Worm (Caenorhabditis elegans): Measurements from ENCODE around the gene F54D5.24.

F54D5.24 gene

ce11 chrII:11572944-11573343, 17.2 kb downstream of the F54D5.24 start, which contains the start of gene F54D5.2:
TSS of gene F54D5.2 (plus strand) at chrII:11573180.
- TF ChIP-seq klf-2 (GFP tag; conservative IDR thresholded peaks at IDR 0.05) (no peak), ztf-29 (GFP tag; IDR thresholded peaks at IDR 0.05) (no peak), flt-1 (GFP tag; IDR thresholded peaks at IDR 0.05) (no peak), ref-1 (GFP tag; conservative IDR thresholded peaks at IDR 0.05) (no peak), med-1 (GFP tag; optimal IDR thresholded peaks at IDR 0.05; ENCODE audit: insufficient read depth) (no peak), tab-1 (GFP tag; IDR thresholded peaks at IDR 0.05) (no peak), T22C8.4 (GFP tag; IDR thresholded peaks at IDR 0.05) (no peak), ztf-23 (GFP tag; IDR thresholded peaks at IDR 0.05) (no peak), cog-1 (tag; optimal IDR thresholded peaks at IDR 0.05) (no peak)

- TF ChIP-seq klf-2 (GFP tag; conservative IDR thresholded peaks at IDR 0.05) (no peak), T22C8.4 (GFP tag; IDR thresholded peaks at IDR 0.05) (no peak), ztf-29 (GFP tag; IDR thresholded peaks at IDR 0.05) (no peak), ref-1 (GFP tag; conservative IDR thresholded peaks at IDR 0.05) (no peak), tab-1 (GFP tag; IDR thresholded peaks at IDR 0.05) (no peak), cog-1 (tag; optimal IDR thresholded peaks at IDR 0.05) (no peak)
Observed at ce11 chrII:11577397-11577796, 21.6 kb downstream of the F54D5.24 start, which contains the start of gene pcs-1. TSS of gene pcs-1 (minus strand) at chrII:11577740.

- TF ChIP-seq T22C8.4 (GFP tag; IDR thresholded peaks at IDR 0.05), result no peak
- no peak for TF ChIP-seq flt-1 (GFP tag; IDR thresholded peaks at IDR 0.05)
- no peak for TF ChIP-seq med-1 (GFP tag; optimal IDR thresholded peaks at IDR 0.05; ENCODE audit: insufficient read depth)
- no peak for TF ChIP-seq ztf-29 (GFP tag; IDR thresholded peaks at IDR 0.05)
- no peak for TF ChIP-seq ztf-23 (GFP tag; IDR thresholded peaks at IDR 0.05)
- no peak for TF ChIP-seq cog-1 (tag; optimal IDR thresholded peaks at IDR 0.05)
- no peak for TF ChIP-seq ref-1 (GFP tag; conservative IDR thresholded peaks at IDR 0.05)
- no peak for TF ChIP-seq klf-2 (GFP tag; conservative IDR thresholded peaks at IDR 0.05)
- TF ChIP-seq tab-1 (GFP tag; IDR thresholded peaks at IDR 0.05), result no peak
Observed at ce11 chrII:11577861-11578260, 22.1 kb downstream of the F54D5.24 start.

- TF ChIP-seq cog-1 (tag; optimal IDR thresholded peaks at IDR 0.05) (no peak), T22C8.4 (GFP tag; IDR thresholded peaks at IDR 0.05) (no peak), ztf-23 (GFP tag; IDR thresholded peaks at IDR 0.05) (no peak), flt-1 (GFP tag; IDR thresholded peaks at IDR 0.05) (no peak), ref-1 (GFP tag; conservative IDR thresholded peaks at IDR 0.05) (no peak), tab-1 (GFP tag; IDR thresholded peaks at IDR 0.05) (no peak), ztf-29 (GFP tag; IDR thresholded peaks at IDR 0.05) (no peak), med-1 (GFP tag; optimal IDR thresholded peaks at IDR 0.05; ENCODE audit: insufficient read depth) (no peak), klf-2 (GFP tag; conservative IDR thresholded peaks at IDR 0.05) (no peak)
Observed at ce11 chrII:11578327-11578726, 22.6 kb downstream of the F54D5.24 start, which contains the start of gene smc-6. TSS of gene smc-6 (plus strand) at chrII:11578716.

ce11 chrII:11582698-11583097, 26.9 kb downstream of the F54D5.24 start, which contains the start of gene ints-7:
TSS of gene ints-7 (plus strand) at chrII:11582849.
- TF ChIP-seq klf-2 (GFP tag; conservative IDR thresholded peaks at IDR 0.05) (no peak), ztf-29 (GFP tag; IDR thresholded peaks at IDR 0.05) (no peak), flt-1 (GFP tag; IDR thresholded peaks at IDR 0.05) (no peak), tab-1 (GFP tag; IDR thresholded peaks at IDR 0.05) (no peak), T22C8.4 (GFP tag; IDR thresholded peaks at IDR 0.05) (no peak), ref-1 (GFP tag; conservative IDR thresholded peaks at IDR 0.05) (no peak), cog-1 (tag; optimal IDR thresholded peaks at IDR 0.05) (no peak), ztf-23 (GFP tag; IDR thresholded peaks at IDR 0.05) (no peak), med-1 (GFP tag; optimal IDR thresholded peaks at IDR 0.05; ENCODE audit: insufficient read depth) (no peak)

- TF ChIP-seq ztf-23 (GFP tag; IDR thresholded peaks at IDR 0.05), result no peak
- TF ChIP-seq flt-1 (GFP tag; IDR thresholded peaks at IDR 0.05), result no peak
- no peak for TF ChIP-seq ref-1 (GFP tag; conservative IDR thresholded peaks at IDR 0.05)
- TF ChIP-seq med-1 (GFP tag; optimal IDR thresholded peaks at IDR 0.05; ENCODE audit: insufficient read depth), result no peak
- no peak for TF ChIP-seq cog-1 (tag; optimal IDR thresholded peaks at IDR 0.05)
Observed at ce11 chrII:11588304-11588703, 32.6 kb downstream of the F54D5.24 start.

ce11 chrII:11591558-11591957, 35.8 kb downstream of the F54D5.24 start:
- TF ChIP-seq T22C8.4 (GFP tag; IDR thresholded peaks at IDR 0.05) (no peak), tab-1 (GFP tag; IDR thresholded peaks at IDR 0.05) (no peak), klf-2 (GFP tag; conservative IDR thresholded peaks at IDR 0.05) (no peak), ztf-29 (GFP tag; IDR thresholded peaks at IDR 0.05) (no peak), med-1 (GFP tag; optimal IDR thresholded peaks at IDR 0.05; ENCODE audit: insufficient read depth) (no peak), ref-1 (GFP tag; conservative IDR thresholded peaks at IDR 0.05) (no peak), flt-1 (GFP tag; IDR thresholded peaks at IDR 0.05) (no peak), ztf-23 (GFP tag; IDR thresholded peaks at IDR 0.05) (no peak), cog-1 (tag; optimal IDR thresholded peaks at IDR 0.05) (no peak)

ce11 chrII:11592023-11592422, 36.3 kb downstream of the F54D5.24 start, which contains the start of gene F07A11.1:
TSS of gene F07A11.1 (minus strand) at chrII:11592123.
- TF ChIP-seq cog-1 (tag; optimal IDR thresholded peaks at IDR 0.05) (no peak), ztf-23 (GFP tag; IDR thresholded peaks at IDR 0.05) (no peak), tab-1 (GFP tag; IDR thresholded peaks at IDR 0.05) (no peak), flt-1 (GFP tag; IDR thresholded peaks at IDR 0.05) (no peak), ref-1 (GFP tag; conservative IDR thresholded peaks at IDR 0.05) (no peak), ztf-29 (GFP tag; IDR thresholded peaks at IDR 0.05) (no peak), T22C8.4 (GFP tag; IDR thresholded peaks at IDR 0.05) (no peak)

- no peak for TF ChIP-seq ztf-29 (GFP tag; IDR thresholded peaks at IDR 0.05)
- TF ChIP-seq ztf-23 (GFP tag; IDR thresholded peaks at IDR 0.05), result no peak
- TF ChIP-seq flt-1 (GFP tag; IDR thresholded peaks at IDR 0.05), result no peak
- TF ChIP-seq tab-1 (GFP tag; IDR thresholded peaks at IDR 0.05), result no peak
- no peak for TF ChIP-seq ref-1 (GFP tag; conservative IDR thresholded peaks at IDR 0.05)
Observed at ce11 chrII:11595368-11595996, 39.7 kb downstream of the F54D5.24 start, which contains the start of gene gfat-1. TSS of gene gfat-1 (minus strand) at chrII:11595418.

All from whole organism, midembryonic.